Worm (Caenorhabditis elegans) whole organism, L1 larva: ENCODE data around the gene lsd-1.

ENCODE experiments used
- C16A3.4 ChIP-seq: fragments of 150-350 bp; optimal IDR thresholded peaks from 2 replicates; lab custom pipeline; 2014; ENCODE audit warnings: missing biosample characterization, missing genetic modification characterization
- C34B4.2 ChIP-seq: sonication (generic microtip); optimal IDR thresholded peaks from 2 replicates; lab custom pipeline; 2017; ENCODE audit warnings: mild to moderate bottlenecking, missing genetic modification characterization, missing compliant biosample characterization
- F16B12.6 ChIP-seq: fragments of 150-350 bp; optimal IDR thresholded peaks from 2 replicates; lab custom pipeline; 2014; ENCODE audit warnings: missing biosample characterization, missing genetic modification characterization
- Y116A8C.19 ChIP-seq: sonication (generic microtip); optimal IDR thresholded peaks from 2 replicates; lab custom pipeline; 2016; ENCODE audit warnings: missing compliant biosample characterization, missing genetic modification characterization, borderline replicate concordance
- aly-2 ChIP-seq: fragments of 150-350 bp; optimal IDR thresholded peaks from 2 replicates; lab custom pipeline; 2014; ENCODE audit warnings: missing biosample characterization, missing genetic modification characterization
- ceh-63 ChIP-seq: fragments of 200-800 bp; sonication (Bioruptor generic); optimal IDR thresholded peaks from 2 replicates; lab custom pipeline; 2018; ENCODE audit warnings: mild to moderate bottlenecking, missing genetic modification characterization, missing compliant biosample characterization
- ceh-8 ChIP-seq: fragments of 200-800 bp; sonication (Bioruptor generic); optimal IDR thresholded peaks from 2 replicates; lab custom pipeline; 2018; ENCODE audit warnings: mild to moderate bottlenecking, missing genetic modification characterization, moderate library complexity, missing compliant biosample characterization
- ces-1 ChIP-seq: fragments of 150-350 bp; optimal IDR thresholded peaks from 2 replicates; lab custom pipeline; 2014; ENCODE audit warnings: missing biosample characterization, missing genetic modification reagents, missing genetic modification characterization
- dpl-1 ChIP-seq, 3 experiments: fragments of 150-350 bp in 2 of 3; sonication (generic microtip) in 1 of 3; optimal IDR thresholded peaks; 2 replicates each; lab custom pipeline; 2014 to 2017; ENCODE audit warnings: missing biosample characterization in 3 of 3, missing genetic modification characterization in 3 of 3, missing genetic modification reagents in 3 of 3
- dsc-1 ChIP-seq: sonication (generic microtip); optimal IDR thresholded peaks from 2 replicates; lab custom pipeline; 2016; ENCODE audit warnings: mild to moderate bottlenecking, missing genetic modification characterization, missing compliant biosample characterization
- efl-1 ChIP-seq, 4 experiments: fragments of 150-350 bp; optimal IDR thresholded peaks in 3 of 4; peaks in 1 of 4; 1 replicate in 1 of 4; 2 replicates in 3 of 4; lab custom pipeline; 2014; ENCODE audit warnings: missing biosample characterization in 2 of 4, missing genetic modification characterization in 2 of 4, missing genetic modification reagents in 2 of 4
- efl-3 ChIP-seq: fragments of 200-800 bp; sonication (Bioruptor generic); optimal IDR thresholded peaks from 2 replicates; lab custom pipeline; 2018; ENCODE audit warnings: mild to moderate bottlenecking, missing genetic modification characterization, missing compliant biosample characterization
- egl-27 ChIP-seq, 2 experiments: fragments of 150-350 bp in 1 of 2; sonication (generic microtip); optimal IDR thresholded peaks; 3 replicates each; lab custom pipeline; 2017 to 2018; ENCODE audit warnings: missing biosample characterization in 2 of 2, missing genetic modification characterization in 2 of 2, missing genetic modification reagents in 2 of 2
- ets-5 ChIP-seq: fragments of 200-800 bp; sonication (Bioruptor generic); IDR thresholded peaks from 2 replicates; pipeline ENCODE4 v1.3.6; 2022; ENCODE audit warnings: missing genetic modification characterization, missing compliant biosample characterization
- fkh-4 ChIP-seq: sonication (generic microtip); optimal IDR thresholded peaks from 2 replicates; lab custom pipeline; 2016; ENCODE audit warnings: missing compliant biosample characterization, missing genetic modification characterization, borderline replicate concordance
- fkh-8 ChIP-seq: sonication (generic microtip); optimal IDR thresholded peaks from 2 replicates; lab custom pipeline; 2016; ENCODE audit warnings: mild to moderate bottlenecking, missing genetic modification characterization, missing compliant biosample characterization
- grh-1 ChIP-seq: fragments of 200-800 bp; sonication (Bioruptor generic); IDR thresholded peaks from 2 replicates; pipeline ENCODE4 v1.3.6; 2022; ENCODE audit warnings: missing genetic modification reagents, missing genetic modification characterization, missing compliant biosample characterization
- hpl-2 ChIP-seq: fragments of 150-350 bp; optimal IDR thresholded peaks from 2 replicates; lab custom pipeline; 2014; ENCODE audit warnings: missing biosample characterization, missing genetic modification reagents, missing genetic modification characterization
- isw-1 ChIP-seq: fragments of 200-800 bp; sonication (Bioruptor generic); IDR thresholded peaks from 2 replicates; pipeline ENCODE4 v1.3.6; 2022; ENCODE audit warnings: missing genetic modification characterization, missing compliant biosample characterization
- jun-1 ChIP-seq: fragments of 150-350 bp; optimal IDR thresholded peaks from 2 replicates; lab custom pipeline; 2014; ENCODE audit warnings: missing biosample characterization, missing genetic modification reagents, missing genetic modification characterization
- lin-39 ChIP-seq: fragments of 150-350 bp; optimal IDR thresholded peaks from 2 replicates; lab custom pipeline; 2014; ENCODE audit warnings: missing biosample characterization, missing genetic modification reagents, missing genetic modification characterization
- lir-3 ChIP-seq: sonication (generic microtip); optimal IDR thresholded peaks from 2 replicates; lab custom pipeline; 2016; ENCODE audit warnings: mild to moderate bottlenecking, missing genetic modification characterization, moderate library complexity, missing compliant biosample characterization; ENCODE audit not compliant: poor library complexity
- lsy-2 ChIP-seq, 2 experiments: fragments of 150-350 bp; optimal IDR thresholded peaks; 2 replicates each; lab custom pipeline; 2014; ENCODE audit warnings: missing biosample characterization in 2 of 2, missing genetic modification characterization in 2 of 2
- mab-9 ChIP-seq: fragments of 200-800 bp; sonication (Bioruptor generic); IDR thresholded peaks from 2 replicates; pipeline ENCODE4 v1.3.6; 2022; ENCODE audit warnings: missing genetic modification reagents, missing genetic modification characterization, missing compliant biosample characterization
- mef-2 ChIP-seq: fragments of 150-350 bp; optimal IDR thresholded peaks from 2 replicates; lab custom pipeline; 2014; ENCODE audit warnings: missing biosample characterization, missing genetic modification characterization
- nhr-12 ChIP-seq: sonication (generic microtip); optimal IDR thresholded peaks from 2 replicates; lab custom pipeline; 2017; ENCODE audit warnings: missing biosample characterization, missing genetic modification characterization
- nhr-28 ChIP-seq: fragments of 150-350 bp; optimal IDR thresholded peaks from 2 replicates; lab custom pipeline; 2014; ENCODE audit warnings: missing biosample characterization, missing genetic modification characterization
- nhr-84 ChIP-seq: sonication (generic microtip); optimal IDR thresholded peaks from 2 replicates; lab custom pipeline; 2017; ENCODE audit warnings: missing biosample characterization, missing genetic modification characterization
- nhr-85 ChIP-seq: sonication (generic microtip); peaks from one replicate; lab custom pipeline; 2016; ENCODE audit warnings: missing genetic modification characterization, inconsistent platforms, missing compliant biosample characterization
- nhr-90 ChIP-seq: sonication (generic microtip); optimal IDR thresholded peaks from 2 replicates; lab custom pipeline; 2016; ENCODE audit warnings: mild to moderate bottlenecking, missing genetic modification characterization, missing compliant biosample characterization; ENCODE audit not compliant: poor library complexity
- pax-3 ChIP-seq: fragments of 200-800 bp; sonication (Bioruptor generic); optimal IDR thresholded peaks from 2 replicates; lab custom pipeline; 2018; ENCODE audit warnings: mild to moderate bottlenecking, missing genetic modification characterization, moderate library complexity, missing compliant biosample characterization
- skn-1 ChIP-seq: fragments of 150-350 bp; optimal IDR thresholded peaks from 2 replicates; lab custom pipeline; 2014; ENCODE audit warnings: missing biosample characterization, missing genetic modification characterization
- snpc-4 ChIP-seq: fragments of 150-350 bp; optimal IDR thresholded peaks from 2 replicates; lab custom pipeline; 2014; ENCODE audit warnings: missing biosample characterization, missing genetic modification characterization
- snu-23 ChIP-seq: sonication (generic microtip); optimal IDR thresholded peaks from 2 replicates; lab custom pipeline; 2016; ENCODE audit warnings: missing genetic modification characterization, missing compliant biosample characterization
- sox-4 ChIP-seq: sonication (generic microtip); optimal IDR thresholded peaks from 2 replicates; lab custom pipeline; 2016; ENCODE audit warnings: missing genetic modification characterization, missing compliant biosample characterization
- sup-37 ChIP-seq: fragments of 200-800 bp; sonication (Bioruptor generic); optimal IDR thresholded peaks from 2 replicates; lab custom pipeline; 2018; ENCODE audit warnings: mild to moderate bottlenecking, missing genetic modification characterization, missing compliant biosample characterization
- swsn-7 ChIP-seq: sonication (generic microtip); optimal IDR thresholded peaks from 2 replicates; lab custom pipeline; 2016; ENCODE audit warnings: missing genetic modification characterization, missing compliant biosample characterization
- tbx-2 ChIP-seq: sonication (generic microtip); optimal IDR thresholded peaks from 2 replicates; lab custom pipeline; 2016; ENCODE audit warnings: missing genetic modification characterization, missing compliant biosample characterization
- tlp-1 ChIP-seq: fragments of 150-350 bp; optimal IDR thresholded peaks from 2 replicates; lab custom pipeline; 2014; ENCODE audit warnings: missing biosample characterization, missing genetic modification characterization
- unc-62 ChIP-seq: fragments of 150-350 bp; optimal IDR thresholded peaks from 2 replicates; lab custom pipeline; 2014; ENCODE audit warnings: missing biosample characterization, missing genetic modification reagents, missing genetic modification characterization
- unc-98 ChIP-seq: fragments of 200-800 bp; sonication (Bioruptor generic); IDR thresholded peaks from 2 replicates; pipeline ENCODE4 v1.3.6; 2022; ENCODE audit warnings: missing genetic modification characterization, missing compliant biosample characterization
- vab-15 ChIP-seq: sonication (generic microtip); optimal IDR thresholded peaks from 2 replicates; lab custom pipeline; 2017; ENCODE audit warnings: missing genotype, mild to moderate bottlenecking, missing genetic modification characterization, missing compliant biosample characterization
- zip-4 ChIP-seq: fragments of 200-800 bp; sonication (Bioruptor generic); optimal IDR thresholded peaks from 2 replicates; lab custom pipeline; 2018; ENCODE audit warnings: mild to moderate bottlenecking, missing genetic modification characterization, moderate library complexity, missing compliant biosample characterization

The lsd-1 gene

DNA sequence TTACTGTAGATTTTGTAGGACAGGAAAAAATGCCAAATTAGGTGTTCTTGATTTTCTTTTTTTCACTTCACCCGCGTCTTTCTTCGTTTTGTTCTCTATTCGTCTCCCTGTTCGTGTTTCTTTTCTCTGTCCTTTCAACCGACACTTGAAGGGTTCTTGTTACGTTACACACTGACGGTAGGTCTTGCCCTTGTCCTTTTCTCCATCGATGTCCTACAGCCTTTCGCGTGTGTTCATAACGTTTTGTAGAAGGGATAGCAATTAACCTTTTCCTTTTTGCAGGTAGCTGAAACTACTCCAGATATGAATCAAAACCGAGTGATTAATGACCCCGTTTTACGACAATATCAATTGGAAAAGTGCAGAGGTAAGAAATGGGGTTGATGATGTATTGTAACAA is 24.5 kb upstream of the lsd-1 start, which contains the start of gene F55G7.1 (continued):
- TF ChIP-seq sox-4 (tag; lab: Kevin White, UChicago) (no peak), nhr-85 (tag; lab: Kevin White, UChicago) (peak; percentile 75), nhr-90 (peak; percentile 72), egl-27 (tag; optimal IDR thresholded peaks at IDR 0.05; lab: Kevin White, UChicago) (no peak), mab-9 (GFP tag; lab: Robert Waterston, UW) (no peak), nhr-84 (tag; lab: Kevin White, UChicago) (no peak), nhr-12 (tag; lab: Kevin White, UChicago) (no peak), ceh-8 (no peak), grh-1 (GFP tag; lab: Robert Waterston, UW) (no peak), skn-1 (peak; percentile 22), lin-39 (tag; lab: Kevin White, UChicago) (peak; percentile 5), efl-1 (optimal IDR thresholded peaks at IDR 0.05; lab: Kevin White, UChicago) (peak; percentile 34 to 37), efl-1 (GFP tag; optimal IDR thresholded peaks at IDR 0.05 in 1 of 2; lab: Kevin White, UChicago) (peak in 1 of 2 experiments; percentile 72), fkh-4 (tag; lab: Kevin White, UChicago) (no peak), ces-1 (no peak), dpl-1 (GFP tag; optimal IDR thresholded peaks at IDR 0.05; lab: Kevin White, UChicago) (no peak), tlp-1 (tag; lab: Kevin White, UChicago) (no peak), dsc-1 (peak; percentile 71), unc-62 (GFP tag; lab: Kevin White, UChicago) (no peak), hpl-2 (GFP tag; lab: Kevin White, UChicago) (peak; percentile 13), lsy-2 (tag; optimal IDR thresholded peaks at IDR 0.05; lab: Kevin White, UChicago) (no peak), snpc-4 (no peak), pax-3 (no peak), tbx-2 (peak; percentile 56), aly-2 (tag; lab: Kevin White, UChicago) (no peak), ets-5 (GFP tag; lab: Robert Waterston, UW) (no peak), zip-4 (GFP tag; lab: Kevin White, UChicago) (peak; percentile 41), C34B4.2 (tag; lab: Kevin White, UChicago) (no peak), mef-2 (tag; lab: Kevin White, UChicago) (no peak), unc-98 (GFP tag; lab: Robert Waterston, UW) (no peak), efl-3 (GFP tag; lab: Kevin White, UChicago) (no peak), jun-1 (tag; lab: Kevin White, UChicago) (peak; percentile 78), ceh-63 (GFP tag; lab: Kevin White, UChicago) (no peak), vab-15 (tag; lab: Kevin White, UChicago) (no peak), F16B12.6 (no peak), fkh-8 (tag; lab: Kevin White, UChicago) (no peak), lir-3 (no peak), Y116A8C.19 (tag; lab: Kevin White, UChicago) (no peak), sup-37 (GFP tag; lab: Kevin White, UChicago) (no peak), snu-23 (GFP tag; lab: Kevin White, UChicago) (peak; percentile 79), nhr-28 (tag; lab: Kevin White, UChicago) (no peak)

ce11 chrX:11925243-11925642 is 23.4 kb upstream of the lsd-1 start:
- TF ChIP-seq grh-1 (GFP tag; lab: Robert Waterston, UW) (no peak), snu-23 (GFP tag; lab: Kevin White, UChicago) (no peak), isw-1 (GFP tag; lab: Robert Waterston, UW) (no peak), unc-62 (GFP tag; lab: Kevin White, UChicago) (no peak), C16A3.4 (tag; lab: Kevin White, UChicago) (no peak), tbx-2 (no peak), swsn-7 (tag; lab: Kevin White, UChicago) (no peak), egl-27 (tag; optimal IDR thresholded peaks at IDR 0.05; lab: Kevin White, UChicago) (no peak), dpl-1 (GFP tag; optimal IDR thresholded peaks at IDR 0.05; lab: Kevin White, UChicago) (no peak)
